Fruit fly (Drosophila melanogaster): Measurements from ENCODE around the gene MED11.

MED11 gene

dm6 chr3L:18747953-18748756 lies 2.5 kb downstream of the MED11 start, which contains the start of the genes Nufip and Atg3 (continued):
- TF ChIP-seq CG30020 (tag; optimal IDR thresholded peaks at IDR 0.05) (peak; percentile 69), crc (GFP tag; optimal IDR thresholded peaks at IDR 0.05) (no peak), CG7556 (GFP tag; optimal IDR thresholded peaks at IDR 0.05) (peak; percentile 19), Pdp1 (GFP tag; optimal IDR thresholded peaks at IDR 0.05) (peak in 1 of 2 experiments; percentile 40), CG16813 (GFP tag; IDR thresholded peaks at IDR 0.05; ENCODE audit: partially characterized antibody) (peak; percentile 74), CG18619 (GFP tag; optimal IDR thresholded peaks at IDR 0.05) (peak; percentile 22), Hmx (GFP tag; optimal IDR thresholded peaks at IDR 0.05) (no peak), Dp (GFP tag; optimal IDR thresholded peaks at IDR 0.05) (peak; percentile 40), MESR4 (GFP tag; optimal IDR thresholded peaks at IDR 0.05) (peak; percentile 9), Sry-δ (GFP tag; optimal IDR thresholded peaks at IDR 0.05) (peak; percentile 70), Fer3 (tag; optimal IDR thresholded peaks at IDR 0.05) (no peak), CG7963 (GFP tag; IDR thresholded peaks at IDR 0.05; ENCODE audit: partially characterized antibody) (peak; percentile 49; the same call in 1 of the 3 replicates), CG9797 (GFP tag; optimal IDR thresholded peaks at IDR 0.05) (peak; percentile 80), D19A (tag; optimal IDR thresholded peaks at IDR 0.05) (peak; percentile 34), CG17612 (GFP tag; IDR thresholded peaks at IDR 0.05) (no peak), CG14050 (GFP tag; IDR thresholded peaks at IDR 0.05) (no peak), CG30403 (GFP tag; optimal IDR thresholded peaks at IDR 0.05) (peak; percentile 46), phol (tag; optimal IDR thresholded peaks at IDR 0.05) (peak; percentile 56), Hr51 (GFP tag; optimal IDR thresholded peaks at IDR 0.05) (peak in 1 of 2 experiments; percentile 42), zen (tag; optimal IDR thresholded peaks at IDR 0.05) (peak; percentile 74), CoRest (tag; optimal IDR thresholded peaks at IDR 0.05) (peak; percentile 64), HmgZ (tag; optimal IDR thresholded peaks at IDR 0.05) (peak; percentile 43), gem (tag; optimal IDR thresholded peaks at IDR 0.05) (peak; percentile 64), row (GFP tag; IDR thresholded peaks at IDR 0.05) (peak; percentile 76), chif (GFP tag; optimal IDR thresholded peaks at IDR 0.05) (peak in 1 of 2 experiments; percentile 36), CG32532 (GFP tag; IDR thresholded peaks at IDR 0.05) (0 out of 2 replicates have a peak, but pooled peaks have one; percentile 19), CG2116 (GFP tag; optimal IDR thresholded peaks at IDR 0.05) (peak; percentile 74), tll (GFP tag; optimal IDR thresholded peaks at IDR 0.05) (peak in 1 of 2 experiments; percentile 39), CG12155 (GFP tag; optimal IDR thresholded peaks at IDR 0.05) (peak; percentile 1), CG6791 (GFP tag; IDR thresholded peaks at IDR 0.05; ENCODE audit: partially characterized antibody) (peak; percentile 77), H15 (GFP tag; IDR thresholded peaks at IDR 0.05) (peak; percentile 13; the same call in 1 of the 3 replicates), CG12071 (GFP tag; optimal IDR thresholded peaks at IDR 0.05) (no peak), Side (GFP tag; optimal IDR thresholded peaks at IDR 0.05) (no peak), Bgb (GFP tag; IDR thresholded peaks at IDR 0.05; ENCODE audit: partially characterized antibody) (peak; percentile 79), chn (GFP tag; optimal IDR thresholded peaks at IDR 0.05) (peak; percentile 68), CG34422 (GFP tag; IDR thresholded peaks at IDR 0.05) (0 out of 3 replicates have a peak, but pooled peaks have one; percentile 12), sens (GFP tag) (peak; percentile 71), CG2712 (tag; optimal IDR thresholded peaks at IDR 0.05) (peak; percentile 37), CG8388 (GFP tag; optimal IDR thresholded peaks at IDR 0.05) (peak; percentile 99), Lhr (GFP tag; optimal IDR thresholded peaks at IDR 0.05) (peak; percentile 34), exex (tag; optimal IDR thresholded peaks at IDR 0.05) (peak; percentile 22), D (optimal IDR thresholded peaks at IDR 0.05) (peak; percentile 3), D (GFP tag; optimal IDR thresholded peaks at IDR 0.05) (no peak), yki (optimal IDR thresholded peaks at IDR 0.05) (no peak), CG9437 (GFP tag; optimal IDR thresholded peaks at IDR 0.05) (peak; percentile 48), CG10543 (GFP tag; optimal IDR thresholded peaks at IDR 0.05) (peak; percentile 18), CG15011 (GFP tag; optimal IDR thresholded peaks at IDR 0.05) (no peak)
